Worm (Caenorhabditis elegans): ENCODE results near the gene apa-2.
A peak's percentile ranks its signal among the peaks of the same experiment; 100 is the strongest.

- no peak for TF ChIP-seq sem-2 (GFP tag; optimal IDR thresholded peaks at IDR 0.05)
- no peak for TF ChIP-seq lsy-2 (tag; optimal IDR thresholded peaks at IDR 0.05)
- TF ChIP-seq nhr-12 (tag; optimal IDR thresholded peaks at IDR 0.05), result no peak
- no peak for TF ChIP-seq drap-1 (GFP tag; optimal IDR thresholded peaks at IDR 0.05)
- TF ChIP-seq ces-1 (GFP tag; optimal IDR thresholded peaks at IDR 0.05), result peak; percentile 10
- no peak for TF ChIP-seq nhr-237 (tag; optimal IDR thresholded peaks at IDR 0.05)
- TF ChIP-seq unc-62 (GFP tag; optimal IDR thresholded peaks at IDR 0.05), result no peak
- TF ChIP-seq blmp-1 (tag; optimal IDR thresholded peaks at IDR 0.05), result no peak
- TF ChIP-seq unc-39 (tag; optimal IDR thresholded peaks at IDR 0.05), result no peak
- no peak for TF ChIP-seq ztf-11 (tag; optimal IDR thresholded peaks at IDR 0.05)
- no peak for TF ChIP-seq bed-3 (GFP tag; optimal IDR thresholded peaks at IDR 0.05)
Measured at ce11 chrX:9364501-9364900, 26.0 kb downstream of the apa-2 start, which contains the start of gene pkc-2.
